Worm (Caenorhabditis elegans) whole organism, early embryonic: ENCODE data around the gene ubq-1.
A peak's percentile ranks its signal among the peaks of the same experiment; 100 is the strongest.

Experiments used
- B0310.2 ChIP-seq: sonication (generic microtip); optimal IDR thresholded peaks from 2 replicates; lab custom pipeline; 2016; ENCODE audit warnings: mild to moderate bottlenecking, missing genetic modification characterization, missing compliant biosample characterization
- F13C5.2 ChIP-seq: sonication (generic microtip); optimal IDR thresholded peaks from 2 replicates; lab custom pipeline; 2017; ENCODE audit warnings: mild to moderate bottlenecking, missing genetic modification characterization, inconsistent platforms, missing compliant biosample characterization
- ama-1 ChIP-seq: fragments of 150-350 bp; optimal IDR thresholded peaks from 2 replicates; lab custom pipeline; 2014
- ceh-13 ChIP-seq: fragments of 200-800 bp; sonication (Bioruptor generic); optimal IDR thresholded peaks from 2 replicates; lab custom pipeline; 2018; ENCODE audit warnings: mild to moderate bottlenecking, missing genetic modification characterization, missing compliant biosample characterization
- ceh-36 ChIP-seq: sonication (generic microtip); optimal IDR thresholded peaks from 2 replicates; lab custom pipeline; 2016; ENCODE audit warnings: missing genetic modification characterization, inconsistent platforms, missing compliant biosample characterization
- ets-7 ChIP-seq: sonication (generic microtip); optimal IDR thresholded peaks from 2 replicates; lab custom pipeline; 2016; ENCODE audit warnings: missing genotype, missing genetic modification characterization, missing compliant biosample characterization
- flt-1 ChIP-seq: fragments of 200-800 bp; sonication (Bioruptor generic); IDR thresholded peaks from 2 replicates; pipeline ENCODE4 v1.3.6; 2022; ENCODE audit warnings: missing genetic modification characterization, missing compliant biosample characterization
- hmbx-1 ChIP-seq: sonication (generic microtip); optimal IDR thresholded peaks from 2 replicates; lab custom pipeline; 2016; ENCODE audit warnings: mild to moderate bottlenecking, missing genetic modification characterization, missing compliant biosample characterization
- hmg-4 ChIP-seq: fragments of 200-800 bp; sonication (Bioruptor generic); optimal IDR thresholded peaks from 2 replicates; lab custom pipeline; 2018; ENCODE audit warnings: mild to moderate bottlenecking, missing genetic modification characterization, missing compliant biosample characterization
- hnd-1 ChIP-seq: sonication (generic microtip); optimal IDR thresholded peaks from 2 replicates; lab custom pipeline; 2016; ENCODE audit warnings: missing genetic modification characterization, missing compliant biosample characterization
- pes-1 ChIP-seq: fragments of 200-800 bp; sonication (Bioruptor generic); IDR thresholded peaks from 2 replicates; pipeline ENCODE4 v1.3.6; 2022; ENCODE audit warnings: missing genetic modification reagents, missing genetic modification characterization, missing compliant biosample characterization
- scrt-1 ChIP-seq: fragments of 200-800 bp; sonication (Bioruptor generic); IDR thresholded peaks from 2 replicates; pipeline ENCODE4 v1.3.6; 2022; ENCODE audit warnings: missing genetic modification characterization, missing compliant biosample characterization
- sea-1 ChIP-seq: fragments of 200-800 bp; sonication (Bioruptor generic); conservative IDR thresholded peaks from 2 replicates; pipeline ENCODE4 v1.3.6; 2022; ENCODE audit warnings: missing genetic modification characterization, missing compliant biosample characterization
- tbx-11 ChIP-seq: fragments of 200-800 bp; sonication (Bioruptor generic); IDR thresholded peaks from 2 replicates; pipeline ENCODE4 v1.3.6; 2022; ENCODE audit warnings: missing genetic modification characterization, missing compliant biosample characterization
- tbx-37 ChIP-seq: fragments of 200-800 bp; sonication (Bioruptor generic); conservative IDR thresholded peaks from 2 replicates; pipeline ENCODE4 v1.3.6; 2022; ENCODE audit warnings: missing genetic modification reagents, missing genetic modification characterization, missing compliant biosample characterization
- tra-4 ChIP-seq: sonication (generic microtip); optimal IDR thresholded peaks from 2 replicates; lab custom pipeline; 2017; ENCODE audit warnings: missing genetic modification characterization, missing compliant biosample characterization

ubq-1 gene

DNA sequence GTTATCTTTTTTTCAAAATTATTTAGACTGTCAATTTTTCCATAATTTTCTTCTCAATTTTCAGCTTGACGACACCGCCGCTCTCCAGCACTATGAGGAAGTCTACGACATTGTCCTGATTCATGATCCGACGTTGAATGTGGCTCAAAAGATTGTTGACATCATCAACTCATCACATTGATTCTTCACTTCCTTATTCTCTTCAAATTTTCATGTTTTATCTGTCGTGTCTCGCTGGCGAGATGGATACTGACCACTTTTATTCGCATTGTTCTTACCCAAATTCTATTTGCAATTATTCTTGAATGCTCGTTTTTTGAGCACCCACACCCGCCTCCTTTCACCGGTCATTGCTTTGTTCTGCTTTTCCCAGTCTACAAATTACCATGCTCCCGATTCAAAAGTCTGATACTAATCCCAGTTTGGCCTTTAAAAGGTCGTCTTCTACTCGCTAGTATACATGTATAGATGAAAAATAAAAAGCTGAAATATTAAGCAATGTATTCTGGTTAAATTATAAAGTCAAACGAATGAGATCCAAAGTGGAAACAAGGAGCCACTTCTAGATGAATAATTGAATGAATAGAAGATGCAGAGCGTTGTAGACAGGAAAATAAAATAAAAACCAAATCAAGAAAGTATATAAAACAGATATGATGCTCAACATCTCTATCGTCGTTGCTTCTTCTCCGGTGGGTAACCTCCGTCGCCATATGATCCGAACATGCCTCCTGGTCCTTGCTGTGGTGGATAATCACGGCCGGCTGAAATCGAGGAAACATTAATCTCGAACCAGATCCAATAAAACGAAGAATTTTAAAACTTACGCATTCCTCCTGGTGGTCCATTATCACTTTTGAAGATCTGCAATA lies 13.2 kb downstream of the ubq-1 start:
- TF ChIP-seq pes-1 (GFP tag; lab: Robert Waterston, UW) (no peak), ceh-36 (tag; lab: Kevin White, UChicago) (no peak)

DNA sequence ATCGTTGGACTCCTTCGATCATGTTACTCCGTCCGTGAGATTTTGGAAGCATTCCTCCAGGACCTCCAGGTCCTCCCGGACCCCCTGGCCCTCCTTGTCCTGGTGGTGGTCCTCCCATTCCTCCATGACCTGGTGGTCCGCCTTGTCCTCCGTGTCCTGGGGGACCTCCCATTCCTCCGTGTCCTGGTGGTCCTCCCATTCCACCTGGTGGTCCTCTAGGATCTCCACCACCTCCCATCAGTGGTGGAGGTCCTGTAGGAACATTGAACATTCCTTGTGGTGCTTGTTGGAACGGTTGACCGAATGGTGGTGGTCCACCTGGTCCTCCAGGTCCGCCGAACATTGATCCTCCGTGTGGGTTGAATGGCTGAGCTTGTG lies 13.8 kb downstream of the ubq-1 start:
- peak; percentile 2 for TF ChIP-seq ceh-13 (GFP tag; lab: Kevin White, UChicago)
- TF ChIP-seq tbx-11 (GFP tag; lab: Robert Waterston, UW), result 0 out of 2 replicates have a peak, but pooled peaks have one; percentile 21
- TF ChIP-seq F13C5.2 (tag; lab: Kevin White, UChicago), result no peak

DNA sequence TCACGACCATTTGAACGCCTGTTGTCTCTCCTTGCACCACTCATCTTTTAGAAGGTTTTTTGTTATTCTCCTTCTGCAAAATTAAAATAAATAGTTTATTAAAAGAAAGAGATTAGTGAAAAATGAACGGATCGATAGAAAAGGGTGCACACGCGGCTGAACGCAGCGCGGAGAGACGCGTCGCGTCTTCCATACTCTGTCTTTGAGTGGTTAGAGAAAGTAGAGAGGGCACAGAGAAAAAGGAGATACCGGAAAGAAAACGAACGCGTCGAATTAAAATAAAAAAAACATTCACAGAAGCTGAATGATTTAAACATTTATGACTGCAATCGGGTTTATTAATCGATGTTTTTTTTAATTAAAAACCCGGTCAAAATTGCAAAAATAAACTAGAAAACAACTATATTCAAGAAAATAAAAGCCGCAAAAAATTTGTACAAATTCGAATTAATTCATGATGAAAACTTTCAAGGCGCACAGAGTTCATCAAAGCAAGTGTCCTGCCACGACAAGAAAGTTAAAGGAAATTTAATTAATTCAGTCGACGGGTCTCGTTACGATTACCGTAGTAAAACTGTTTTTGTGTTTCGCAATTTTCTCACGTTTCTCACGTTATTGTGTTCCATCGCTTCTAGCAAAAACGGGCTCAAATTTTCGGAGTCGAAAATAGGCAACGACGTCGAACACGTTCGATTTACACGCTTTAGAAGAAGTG lies 18.3 kb downstream of the ubq-1 start, which contains the start of the genes nono-1 and nop-1:
Gene nono-1 (minus strand): TSS at position 75 of the 715 bp plus-strand sequence.
Gene nop-1 (plus strand): TSS at position 551 of the 715 bp plus-strand sequence.
- TF ChIP-seq tbx-11 (GFP tag; lab: Robert Waterston, UW) (no peak), F13C5.2 (tag; lab: Kevin White, UChicago) (peak; percentile 2), ets-7 (tag; lab: Kevin White, UChicago) (no peak), hmg-4 (GFP tag; lab: Kevin White, UChicago) (peak; percentile 49), pes-1 (GFP tag; lab: Robert Waterston, UW) (no peak), tbx-37 (GFP tag; lab: Robert Waterston, UW) (no peak), ceh-13 (GFP tag; lab: Kevin White, UChicago) (no peak)

DNA sequence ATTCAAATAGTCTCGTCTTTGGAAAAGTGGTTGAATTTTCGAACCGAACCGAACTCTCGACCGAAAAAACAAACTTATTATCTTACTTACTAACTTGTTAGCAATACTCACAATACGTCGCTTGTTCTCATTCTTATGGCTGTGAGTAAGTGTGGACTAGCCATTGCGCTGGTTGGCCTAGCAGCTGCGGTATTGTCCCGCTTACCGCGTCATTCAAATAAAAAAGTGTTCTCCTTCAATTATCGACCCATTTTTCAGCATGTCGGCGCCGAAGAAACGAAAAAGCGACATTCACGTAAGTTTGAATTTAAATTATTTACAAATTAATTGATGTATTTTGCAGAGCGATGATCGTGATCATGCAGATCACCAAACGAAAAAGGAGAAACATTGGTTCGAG lies 19.0 kb downstream of the ubq-1 start:
- TF ChIP-seq ama-1 (lab: Kevin White, UChicago) (no peak), ceh-13 (GFP tag; lab: Kevin White, UChicago) (no peak), tbx-11 (GFP tag; lab: Robert Waterston, UW) (no peak), ceh-36 (tag; lab: Kevin White, UChicago) (no peak), hnd-1 (tag; lab: Kevin White, UChicago) (no peak), scrt-1 (no peak), tra-4 (tag; lab: Kevin White, UChicago) (no peak), B0310.2 (no peak), ets-7 (tag; lab: Kevin White, UChicago) (no peak), F13C5.2 (tag; lab: Kevin White, UChicago) (no peak)

DNA sequence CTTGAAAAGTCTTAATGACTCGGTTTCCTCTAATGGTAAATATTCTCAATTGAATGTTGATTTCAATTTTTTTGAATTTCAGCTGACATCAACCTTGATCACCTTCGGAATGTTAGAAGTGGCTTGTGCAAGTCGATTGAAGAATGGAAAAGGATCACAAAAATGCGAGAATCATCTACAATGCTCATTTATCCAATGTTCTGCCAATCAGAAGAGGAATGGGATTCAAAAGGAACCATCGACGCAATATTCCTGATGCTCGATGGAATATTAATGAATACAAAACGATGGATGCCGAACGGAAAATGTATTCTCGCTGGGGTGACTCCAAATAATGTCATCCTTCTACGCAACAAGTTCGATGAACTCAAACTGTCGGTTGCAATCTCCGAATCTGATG lies 21.5 kb downstream of the ubq-1 start:
- no peak for TF ChIP-seq tbx-11 (GFP tag; lab: Robert Waterston, UW)
- no peak for TF ChIP-seq hmbx-1 (tag; lab: Kevin White, UChicago)
- no peak for TF ChIP-seq tbx-37 (GFP tag; lab: Robert Waterston, UW)

DNA sequence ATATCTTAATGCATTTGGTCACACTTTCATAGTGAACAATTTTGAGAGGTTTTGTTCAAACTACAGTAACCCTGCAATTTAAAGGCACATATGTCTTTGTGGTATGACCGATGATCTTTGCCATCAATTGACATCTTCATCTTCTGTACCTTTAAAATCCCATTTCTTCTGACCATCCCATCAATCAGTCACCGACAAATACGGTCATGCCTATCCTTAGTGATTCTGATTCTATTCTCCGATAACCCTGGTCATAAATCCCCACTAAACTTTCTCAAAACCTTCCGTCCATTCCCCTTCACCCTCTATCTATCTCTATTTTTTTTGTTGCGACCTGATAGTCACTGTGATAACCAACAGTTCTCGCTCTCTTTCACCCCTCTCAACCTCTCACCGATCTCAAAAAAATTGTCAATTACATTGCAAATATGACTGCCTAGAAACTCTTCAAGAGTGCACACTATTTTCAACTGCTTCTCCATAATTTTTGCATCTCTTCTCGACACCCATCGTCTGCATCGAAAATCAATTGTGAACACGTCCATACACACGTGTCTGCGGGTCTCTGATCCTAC lies 24.1 kb downstream of the ubq-1 start:
- TF ChIP-seq pes-1 (GFP tag; lab: Robert Waterston, UW) (no peak), sea-1 (no peak), B0310.2 (no peak), ama-1 (lab: Kevin White, UChicago) (no peak), scrt-1 (no peak), ceh-36 (tag; lab: Kevin White, UChicago) (no peak), tbx-11 (GFP tag; lab: Robert Waterston, UW) (no peak), hmg-4 (GFP tag; lab: Kevin White, UChicago) (no peak), F13C5.2 (tag; lab: Kevin White, UChicago) (no peak), ets-7 (tag; lab: Kevin White, UChicago) (no peak), ceh-13 (GFP tag; lab: Kevin White, UChicago) (no peak), hnd-1 (tag; lab: Kevin White, UChicago) (no peak), hmbx-1 (tag; lab: Kevin White, UChicago) (no peak), flt-1 (no peak)

DNA sequence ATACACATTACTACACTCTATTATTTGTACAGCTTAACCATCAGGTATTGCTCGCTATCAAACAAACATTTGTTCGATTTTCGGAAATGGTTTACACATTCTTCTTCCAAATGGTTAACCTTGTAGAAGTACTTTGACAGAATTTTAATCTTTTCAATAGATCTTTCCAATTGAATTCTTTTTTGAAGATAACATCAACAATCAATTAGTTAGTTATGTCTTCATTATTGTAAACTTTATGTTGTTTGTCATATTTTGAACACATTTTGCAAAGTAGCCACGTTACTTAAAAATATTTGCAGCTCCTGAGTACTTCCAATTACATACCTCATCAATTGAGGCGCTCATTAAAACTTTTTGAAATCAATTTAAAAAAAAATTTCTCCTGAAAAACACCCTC lies 25.3 kb downstream of the ubq-1 start:
- no peak for TF ChIP-seq tbx-37 (GFP tag; lab: Robert Waterston, UW)
- no peak for TF ChIP-seq hmg-4 (GFP tag; lab: Kevin White, UChicago)
- TF ChIP-seq sea-1, result no peak
- no peak for TF ChIP-seq B0310.2
- no peak for TF ChIP-seq ets-7 (tag; lab: Kevin White, UChicago)
- no peak for TF ChIP-seq scrt-1
- TF ChIP-seq flt-1, result no peak
- no peak for TF ChIP-seq ceh-36 (tag; lab: Kevin White, UChicago)
- no peak for TF ChIP-seq hmbx-1 (tag; lab: Kevin White, UChicago)

DNA sequence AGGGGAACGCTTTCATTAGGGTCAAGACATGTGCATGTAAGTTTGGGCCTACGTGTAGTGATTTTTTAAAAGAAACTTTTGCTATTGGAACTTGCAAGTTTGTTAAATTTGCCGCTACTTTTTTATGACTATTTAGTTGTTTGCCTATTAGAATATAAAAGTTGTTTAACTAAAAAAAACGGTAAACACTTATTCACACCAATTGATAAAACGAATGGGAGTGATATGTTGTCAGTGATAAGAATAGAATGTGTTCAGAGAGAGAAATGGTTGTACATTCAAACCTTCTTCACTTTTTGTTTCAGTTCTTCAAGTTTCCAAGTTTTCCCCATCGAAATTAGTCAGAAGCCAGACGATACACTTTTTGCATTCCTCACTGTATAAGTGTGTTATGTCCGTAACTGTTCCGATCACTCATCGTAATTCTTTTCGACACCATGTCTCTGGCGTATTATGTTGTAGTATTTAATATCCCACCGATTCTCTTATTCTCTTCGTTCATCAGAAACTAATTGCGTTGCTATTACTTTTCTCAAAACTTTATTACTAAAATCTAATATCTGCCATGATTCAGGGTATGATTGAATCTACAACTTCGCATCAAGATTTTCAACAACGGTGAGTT lies 25.9 kb downstream of the ubq-1 start, which contains the start of gene dct-6:
Gene dct-6 (plus strand): TSS at position 575 of the 625 bp plus-strand sequence.
- TF ChIP-seq tbx-37 (GFP tag; lab: Robert Waterston, UW) (no peak), hmbx-1 (tag; lab: Kevin White, UChicago) (no peak), tbx-11 (GFP tag; lab: Robert Waterston, UW) (no peak), scrt-1 (no peak), B0310.2 (no peak), hmg-4 (GFP tag; lab: Kevin White, UChicago) (no peak), ceh-13 (GFP tag; lab: Kevin White, UChicago) (no peak), tra-4 (tag; lab: Kevin White, UChicago) (no peak)
